Worm (Caenorhabditis elegans) whole organism, early embryonic: ENCODE results near the gene nhr-246.
"Not testable (repeated sequence)": the region's sequence is repeated elsewhere in the genome, so short reads cannot be mapped to it uniquely, and the experiment has no call there.

ENCODE experiments used
- B0310.2 ChIP-seq: sonication (generic microtip); optimal IDR thresholded peaks from 2 replicates; lab custom pipeline; 2016; ENCODE audit warnings: mild to moderate bottlenecking, missing genetic modification characterization, missing compliant biosample characterization
- F13C5.2 ChIP-seq: sonication (generic microtip); optimal IDR thresholded peaks from 2 replicates; lab custom pipeline; 2017; ENCODE audit warnings: mild to moderate bottlenecking, missing genetic modification characterization, inconsistent platforms, missing compliant biosample characterization
- aly-1 ChIP-seq: sonication (generic microtip); optimal IDR thresholded peaks from 2 replicates; lab custom pipeline; 2016; ENCODE audit warnings: missing genetic modification characterization, missing compliant biosample characterization
- ama-1 ChIP-seq: fragments of 150-350 bp; optimal IDR thresholded peaks from 2 replicates; lab custom pipeline; 2014
- ceh-13 ChIP-seq: fragments of 200-800 bp; sonication (Bioruptor generic); optimal IDR thresholded peaks from 2 replicates; lab custom pipeline; 2018; ENCODE audit warnings: mild to moderate bottlenecking, missing genetic modification characterization, missing compliant biosample characterization
- ceh-36 ChIP-seq: sonication (generic microtip); optimal IDR thresholded peaks from 2 replicates; lab custom pipeline; 2016; ENCODE audit warnings: missing genetic modification characterization, inconsistent platforms, missing compliant biosample characterization
- ets-7 ChIP-seq: sonication (generic microtip); optimal IDR thresholded peaks from 2 replicates; lab custom pipeline; 2016; ENCODE audit warnings: missing genotype, missing genetic modification characterization, missing compliant biosample characterization
- flt-1 ChIP-seq: fragments of 200-800 bp; sonication (Bioruptor generic); IDR thresholded peaks from 2 replicates; pipeline ENCODE4 v1.3.6; 2022; ENCODE audit warnings: missing genetic modification characterization, missing compliant biosample characterization
- hmbx-1 ChIP-seq: sonication (generic microtip); optimal IDR thresholded peaks from 2 replicates; lab custom pipeline; 2016; ENCODE audit warnings: mild to moderate bottlenecking, missing genetic modification characterization, missing compliant biosample characterization
- hmg-4 ChIP-seq: fragments of 200-800 bp; sonication (Bioruptor generic); optimal IDR thresholded peaks from 2 replicates; lab custom pipeline; 2018; ENCODE audit warnings: mild to moderate bottlenecking, missing genetic modification characterization, missing compliant biosample characterization
- hnd-1 ChIP-seq: sonication (generic microtip); optimal IDR thresholded peaks from 2 replicates; lab custom pipeline; 2016; ENCODE audit warnings: missing genetic modification characterization, missing compliant biosample characterization
- pes-1 ChIP-seq: fragments of 200-800 bp; sonication (Bioruptor generic); IDR thresholded peaks from 2 replicates; pipeline ENCODE4 v1.3.6; 2022; ENCODE audit warnings: missing genetic modification reagents, missing genetic modification characterization, missing compliant biosample characterization
- scrt-1 ChIP-seq: fragments of 200-800 bp; sonication (Bioruptor generic); IDR thresholded peaks from 2 replicates; pipeline ENCODE4 v1.3.6; 2022; ENCODE audit warnings: missing genetic modification characterization, missing compliant biosample characterization
- sea-1 ChIP-seq: fragments of 200-800 bp; sonication (Bioruptor generic); conservative IDR thresholded peaks from 2 replicates; pipeline ENCODE4 v1.3.6; 2022; ENCODE audit warnings: missing genetic modification characterization, missing compliant biosample characterization
- tbx-11 ChIP-seq: fragments of 200-800 bp; sonication (Bioruptor generic); IDR thresholded peaks from 2 replicates; pipeline ENCODE4 v1.3.6; 2022; ENCODE audit warnings: missing genetic modification characterization, missing compliant biosample characterization
- tbx-37 ChIP-seq: fragments of 200-800 bp; sonication (Bioruptor generic); conservative IDR thresholded peaks from 2 replicates; pipeline ENCODE4 v1.3.6; 2022; ENCODE audit warnings: missing genetic modification reagents, missing genetic modification characterization, missing compliant biosample characterization
- tra-4 ChIP-seq: sonication (generic microtip); optimal IDR thresholded peaks from 2 replicates; lab custom pipeline; 2017; ENCODE audit warnings: missing genetic modification characterization, missing compliant biosample characterization

nhr-246 gene

DNA sequence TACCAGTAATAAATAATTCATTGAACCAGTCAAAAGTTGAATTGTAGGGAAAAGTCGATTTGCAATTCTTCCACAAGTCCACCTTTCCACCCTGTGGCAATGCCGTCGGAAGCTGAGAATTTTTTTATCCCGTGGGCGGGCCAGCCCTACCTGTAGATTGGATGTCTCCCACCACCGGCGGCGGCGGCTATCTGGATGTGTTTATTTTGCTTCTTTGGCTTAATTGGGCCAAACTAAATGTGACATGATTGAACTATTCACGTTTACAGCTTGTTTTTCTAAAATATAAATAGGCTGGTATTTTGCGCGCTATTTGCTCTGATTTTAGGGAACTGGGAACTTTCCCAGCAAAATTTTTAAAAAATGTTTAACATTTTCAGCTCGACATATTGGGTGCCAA is 28.2 kb downstream of the nhr-246 start, which contains the start of gene wrt-8:
wrt-8 (minus strand) TSS at position 101 of the 400 bp plus-strand sequence.
- TF ChIP-seq ets-7 (tag; lab: Kevin White, UChicago) (no peak), aly-1 (no peak), ama-1 (lab: Kevin White, UChicago) (no peak), tra-4 (tag; lab: Kevin White, UChicago) (no peak), flt-1 (GFP tag; lab: Robert Waterston, UW) (no peak)

DNA sequence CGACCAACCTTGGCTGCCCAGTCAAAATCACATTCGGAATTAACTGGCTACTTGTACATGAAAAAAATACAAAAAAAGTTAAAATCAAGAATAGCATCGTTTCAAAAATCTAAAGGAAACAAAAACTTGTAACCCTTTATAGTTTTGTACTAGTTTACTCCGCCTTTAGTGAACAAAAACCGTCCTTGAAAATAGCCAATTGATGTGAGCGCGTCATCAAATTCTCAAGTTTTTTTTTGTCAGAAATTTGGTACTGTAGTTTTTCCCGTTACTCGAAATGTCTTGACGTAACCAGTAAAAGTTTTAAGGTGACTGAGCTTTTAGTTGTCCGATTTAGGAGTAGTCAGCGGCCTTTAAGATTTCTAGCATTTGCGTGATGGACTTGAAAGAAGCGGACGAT is 31.0 kb downstream of the nhr-246 start, which contains the start of gene C29F3.3:
C29F3.3 (minus strand) TSS at position 101 of the 400 bp plus-strand sequence.
- TF ChIP-seq F13C5.2 (tag; lab: Kevin White, UChicago): no peak
- TF ChIP-seq aly-1: no peak
- no peak for TF ChIP-seq flt-1 (GFP tag; lab: Robert Waterston, UW)
- no peak for TF ChIP-seq ama-1 (lab: Kevin White, UChicago)
- no peak for TF ChIP-seq hmbx-1 (tag; lab: Kevin White, UChicago)
- no peak for TF ChIP-seq ceh-13 (GFP tag; lab: Kevin White, UChicago)
- TF ChIP-seq hnd-1 (tag; lab: Kevin White, UChicago): no peak
- no peak for TF ChIP-seq ets-7 (tag; lab: Kevin White, UChicago)
- no peak for TF ChIP-seq sea-1 (GFP tag; lab: Robert Waterston, UW)
- TF ChIP-seq ceh-36 (tag; lab: Kevin White, UChicago): no peak
- no peak for TF ChIP-seq tbx-11 (GFP tag; lab: Robert Waterston, UW)
- TF ChIP-seq pes-1: no peak
- no peak for TF ChIP-seq B0310.2 (tag; lab: Kevin White, UChicago)
- TF ChIP-seq tra-4 (tag; lab: Kevin White, UChicago): no peak
- no peak for TF ChIP-seq scrt-1
- TF ChIP-seq hmg-4 (GFP tag; lab: Kevin White, UChicago): no peak
- no peak for TF ChIP-seq tbx-37

DNA sequence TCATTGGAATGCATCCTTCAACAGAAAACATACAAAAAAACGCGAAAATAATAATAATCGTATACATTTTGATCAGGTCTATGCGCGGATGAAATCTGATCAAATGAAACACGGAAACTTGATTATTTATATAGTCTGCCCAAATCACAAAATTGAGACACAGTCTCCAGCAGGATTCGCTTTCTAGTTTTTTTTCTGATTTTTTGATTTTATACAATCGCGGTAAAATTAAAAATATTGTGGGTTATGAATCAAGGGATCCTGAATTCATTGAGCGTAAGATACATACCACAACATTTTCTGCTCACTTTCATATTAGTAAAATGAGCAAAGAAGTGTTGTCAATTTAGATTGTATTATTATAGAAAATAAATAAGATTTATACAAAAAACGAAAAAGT is 32.8 kb downstream of the nhr-246 start, which contains the start of gene clec-230:
clec-230 (minus strand) TSS at position 101 of the 400 bp plus-strand sequence.
- TF ChIP-seq ama-1 (lab: Kevin White, UChicago): no peak
- TF ChIP-seq tbx-11 (GFP tag; lab: Robert Waterston, UW): no peak
- TF ChIP-seq flt-1 (GFP tag; lab: Robert Waterston, UW): no peak
- no peak for TF ChIP-seq ets-7 (tag; lab: Kevin White, UChicago)
- no peak for TF ChIP-seq B0310.2 (tag; lab: Kevin White, UChicago)
- TF ChIP-seq sea-1 (GFP tag; lab: Robert Waterston, UW): no peak
- no peak for TF ChIP-seq tra-4 (tag; lab: Kevin White, UChicago)
- TF ChIP-seq ceh-36 (tag; lab: Kevin White, UChicago): no peak
- TF ChIP-seq scrt-1: no peak
- no peak for TF ChIP-seq tbx-37
- TF ChIP-seq hmbx-1 (tag; lab: Kevin White, UChicago): no peak
- TF ChIP-seq pes-1: no peak
- no peak for TF ChIP-seq ceh-13 (GFP tag; lab: Kevin White, UChicago)
- TF ChIP-seq hnd-1 (tag; lab: Kevin White, UChicago): no peak
- TF ChIP-seq aly-1: no peak

DNA sequence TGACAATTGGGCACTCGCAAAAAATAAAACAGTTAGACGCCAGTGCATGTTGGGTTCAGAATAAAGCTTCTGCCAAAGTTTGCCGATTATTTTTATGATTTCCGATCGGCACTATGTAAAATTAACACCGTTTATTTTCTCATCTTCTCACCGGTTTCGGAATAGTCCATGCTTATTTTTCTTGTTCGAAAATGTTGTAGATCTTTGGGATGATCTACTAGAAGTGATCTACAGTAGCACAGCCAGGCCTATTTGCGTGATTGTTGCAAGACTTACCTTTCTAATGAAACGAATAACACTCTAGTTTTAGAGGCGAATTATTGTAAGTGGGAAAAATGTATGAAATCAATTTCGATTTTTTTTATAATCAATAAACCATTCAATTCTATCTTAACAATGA is 34.3 kb downstream of the nhr-246 start, which contains the start of gene clec-231:
clec-231 (minus strand) TSS at position 101 of the 400 bp plus-strand sequence.
- TF ChIP-seq pes-1 (no peak), hmbx-1 (tag; lab: Kevin White, UChicago) (no peak), hnd-1 (tag; lab: Kevin White, UChicago) (no peak), F13C5.2 (tag; lab: Kevin White, UChicago) (no peak), tra-4 (tag; lab: Kevin White, UChicago) (no peak), sea-1 (GFP tag; lab: Robert Waterston, UW) (no peak), ama-1 (lab: Kevin White, UChicago) (no peak), hmg-4 (GFP tag; lab: Kevin White, UChicago) (no peak), ceh-36 (tag; lab: Kevin White, UChicago) (no peak), ceh-13 (GFP tag; lab: Kevin White, UChicago) (no peak), tbx-11 (GFP tag; lab: Robert Waterston, UW) (no peak), flt-1 (GFP tag; lab: Robert Waterston, UW) (no peak), tbx-37 (no peak), B0310.2 (tag; lab: Kevin White, UChicago) (no peak), scrt-1 (no peak), aly-1 (no peak), ets-7 (tag; lab: Kevin White, UChicago) (no peak)

DNA sequence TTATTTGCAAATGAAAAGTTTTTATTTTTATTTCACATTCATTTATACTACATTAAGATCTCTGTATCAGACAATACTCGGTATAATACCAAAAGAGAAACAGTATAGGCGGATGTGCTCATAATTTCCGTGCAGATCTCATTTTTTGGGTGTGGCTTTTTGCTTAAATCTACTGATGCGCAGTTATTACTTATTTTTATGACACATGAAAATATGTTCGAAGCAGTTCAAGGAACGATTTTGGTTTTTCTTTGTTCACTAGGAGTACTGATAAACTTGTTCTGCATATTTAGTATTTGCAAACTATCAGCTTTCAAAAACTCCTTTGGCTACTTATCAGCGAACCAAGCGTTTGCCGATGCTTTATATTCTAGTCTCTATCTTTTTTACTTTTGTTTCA is 36.1 kb downstream of the nhr-246 start, which contains the start of gene srx-58:
srx-58 (plus strand) TSS at position 301 of the 400 bp plus-strand sequence.
- TF ChIP-seq ets-7 (tag; lab: Kevin White, UChicago) (no peak), hnd-1 (tag; lab: Kevin White, UChicago) (no peak), ceh-13 (GFP tag; lab: Kevin White, UChicago) (no peak), B0310.2 (tag; lab: Kevin White, UChicago) (no peak), scrt-1 (no peak), hmbx-1 (tag; lab: Kevin White, UChicago) (no peak), ceh-36 (tag; lab: Kevin White, UChicago) (no peak), tbx-11 (GFP tag; lab: Robert Waterston, UW) (no peak), sea-1 (GFP tag; lab: Robert Waterston, UW) (no peak), F13C5.2 (tag; lab: Kevin White, UChicago) (no peak), flt-1 (GFP tag; lab: Robert Waterston, UW) (no peak), aly-1 (no peak), tbx-37 (no peak), hmg-4 (GFP tag; lab: Kevin White, UChicago) (no peak), ama-1 (lab: Kevin White, UChicago) (no peak), pes-1 (no peak), tra-4 (tag; lab: Kevin White, UChicago) (no peak)

DNA sequence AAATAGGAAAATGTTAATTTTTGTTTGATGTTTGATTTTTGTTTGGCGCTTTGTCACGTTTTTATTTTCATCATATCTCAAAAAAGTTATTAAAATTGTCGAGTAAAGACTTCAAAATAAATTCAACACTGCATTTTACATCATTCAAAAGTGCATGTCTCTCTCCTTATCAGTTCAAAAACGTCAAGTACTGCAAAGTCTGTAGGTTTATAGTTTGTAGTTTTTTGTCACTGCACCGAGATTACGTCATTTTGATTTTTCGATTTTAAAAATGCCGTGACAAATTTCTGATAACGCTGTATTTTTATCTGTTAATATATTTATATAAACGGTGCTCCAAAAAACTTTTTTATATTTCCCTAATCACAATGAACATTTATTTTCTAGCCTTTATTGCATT is 38.4 kb downstream of the nhr-246 start, which contains the start of gene C29F3.7:
C29F3.7 (plus strand) TSS at position 254 of the 400 bp plus-strand sequence.
- TF ChIP-seq ama-1 (lab: Kevin White, UChicago): no peak
- TF ChIP-seq hmg-4 (GFP tag; lab: Kevin White, UChicago): no peak
- TF ChIP-seq hnd-1 (tag; lab: Kevin White, UChicago): no peak
- TF ChIP-seq ceh-13 (GFP tag; lab: Kevin White, UChicago): no peak
- no peak for TF ChIP-seq F13C5.2 (tag; lab: Kevin White, UChicago)

DNA sequence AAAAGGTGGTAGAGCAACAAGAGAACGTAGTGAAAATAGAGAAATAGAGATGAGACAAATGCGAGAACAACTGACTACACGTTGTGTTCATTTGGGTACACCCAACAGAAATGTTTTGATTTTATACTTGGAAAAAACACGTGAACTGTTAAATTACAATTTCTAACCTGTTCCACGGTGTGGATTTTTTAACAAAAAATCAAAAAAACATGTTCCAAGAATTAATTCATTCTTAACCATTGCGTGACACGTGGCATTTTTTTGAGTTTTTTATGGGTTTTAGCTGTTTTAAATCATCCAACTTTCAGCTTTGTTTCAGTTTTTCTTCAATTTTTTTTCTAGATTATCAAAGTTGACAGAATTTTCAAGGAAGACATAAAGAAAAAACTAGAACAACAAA is 45.1 kb downstream of the nhr-246 start, which contains the start of gene ech-1.1:
ech-1.1 (minus strand) TSS at position 101 of the 400 bp plus-strand sequence.
- TF ChIP-seq ets-7, F13C5.2, ceh-36 (tag; lab: Kevin White, UChicago): not testable (repeated sequence)
